Fruit fly (Drosophila melanogaster) ovary, adult (tissue): ENCODE measurements around the gene Ag5r.

ENCODE experiments used
- CG17801 ChIP-seq: fragments of 200-800 bp; optimal IDR thresholded peaks from 2 replicates; lab custom pipeline; 2019; ENCODE audit warnings: missing biosample characterization, mild to moderate bottlenecking, missing genetic modification characterization, moderate library complexity; ENCODE audit not compliant: partially characterized antibody

Gene Ag5r

DNA sequence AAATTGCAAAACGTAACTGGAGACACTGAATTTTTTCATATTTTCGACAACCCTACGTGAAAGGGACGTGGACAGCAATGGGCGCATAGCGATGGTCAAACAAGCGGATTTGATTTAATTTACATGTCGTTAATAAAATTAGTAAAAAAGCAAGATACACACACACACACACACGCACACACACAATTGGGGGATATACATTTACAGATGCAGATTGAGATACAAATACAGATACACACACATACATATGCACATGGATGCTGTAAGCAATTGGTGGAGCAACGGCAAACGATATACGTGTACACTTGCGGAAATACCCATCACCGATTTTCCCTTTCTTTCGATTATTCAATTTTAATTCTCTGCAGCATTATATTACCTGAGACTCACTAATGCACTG lies 21.3 kb downstream of the Ag5r start:
- TF ChIP-seq CG17801 (GFP tag; lab: Kevin White, UChicago), result no peak

DNA sequence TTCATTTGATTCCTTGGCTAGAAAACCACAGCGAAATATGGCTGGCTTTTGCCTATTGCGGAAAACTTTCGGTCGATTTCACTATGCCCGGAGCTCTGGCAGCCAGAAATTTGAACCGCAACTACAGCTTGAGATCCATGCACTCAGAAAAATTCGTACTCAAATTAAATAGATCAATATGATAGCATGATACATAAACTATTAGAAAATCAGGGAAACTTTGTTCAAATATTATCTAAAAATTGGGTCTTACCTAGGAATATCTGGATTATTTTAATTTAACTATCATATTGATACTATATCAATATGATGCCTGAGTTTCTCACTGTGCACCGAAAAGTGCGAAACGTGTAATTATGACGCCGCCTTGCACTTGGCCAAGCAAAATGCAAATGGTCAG lies 35.2 kb downstream of the Ag5r start:
- no peak for TF ChIP-seq CG17801 (GFP tag; lab: Kevin White, UChicago)

DNA sequence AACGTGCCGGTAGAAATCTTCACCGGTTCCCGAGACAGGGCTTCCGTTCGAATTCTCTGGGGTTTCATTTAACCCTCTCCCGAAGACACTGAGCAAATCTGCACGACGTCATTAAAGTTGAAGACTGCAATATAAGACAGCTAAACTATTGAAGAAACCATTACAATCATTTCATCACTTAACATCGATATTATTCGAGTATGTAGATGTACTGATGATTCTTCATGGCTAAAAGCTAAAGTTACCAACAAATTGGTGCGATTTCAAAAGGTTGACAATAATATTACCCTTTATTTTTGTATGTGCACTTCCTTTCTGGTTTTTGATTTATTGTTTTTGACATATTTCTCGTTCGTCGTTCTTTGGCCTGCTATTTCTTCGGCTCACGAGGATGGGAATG lies 35.9 kb downstream of the Ag5r start:
- no peak for TF ChIP-seq CG17801 (GFP tag; lab: Kevin White, UChicago)

DNA sequence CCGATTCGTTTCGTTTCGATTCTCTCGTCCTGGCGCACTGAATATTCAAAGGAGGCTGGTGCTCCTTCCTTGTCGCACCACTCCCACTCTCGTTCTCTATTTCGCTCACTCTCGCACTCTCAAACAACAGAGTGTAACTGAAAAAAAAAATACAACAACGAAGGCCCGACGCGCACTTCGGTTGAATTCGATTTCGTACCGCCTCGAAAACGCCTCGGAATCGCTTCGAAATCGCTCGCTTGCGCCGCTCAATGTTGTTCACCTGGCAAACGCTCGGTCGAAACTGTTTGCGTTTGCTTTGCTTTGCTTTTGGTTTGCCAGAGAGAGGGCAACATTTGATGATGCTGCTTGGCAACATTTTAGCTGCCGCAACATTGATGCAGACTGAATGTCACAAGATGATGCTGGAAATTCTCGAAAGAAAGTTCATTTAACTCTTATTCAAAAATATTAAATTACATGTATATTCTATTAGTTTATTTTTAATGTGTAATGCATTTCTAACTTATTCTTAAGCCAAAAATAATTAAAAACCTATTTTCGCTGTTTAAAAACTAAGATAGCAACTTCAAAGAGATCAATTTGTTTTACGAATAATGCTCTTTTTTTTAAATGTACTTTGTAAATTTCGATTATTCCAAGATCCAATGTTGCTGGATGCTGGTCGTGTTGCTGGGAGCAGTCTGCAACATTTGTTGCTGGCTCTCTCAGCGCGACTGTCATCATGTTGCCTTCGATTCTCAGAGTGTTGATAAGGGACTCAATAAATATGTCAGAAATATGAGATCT lies 37.1 kb downstream of the Ag5r start, which contains the start of gene NetB:
Gene NetB (minus strand): TSS at position 291 of the 789 bp plus-strand sequence.
- TF ChIP-seq CG17801 (GFP tag; lab: Kevin White, UChicago), result no peak

DNA sequence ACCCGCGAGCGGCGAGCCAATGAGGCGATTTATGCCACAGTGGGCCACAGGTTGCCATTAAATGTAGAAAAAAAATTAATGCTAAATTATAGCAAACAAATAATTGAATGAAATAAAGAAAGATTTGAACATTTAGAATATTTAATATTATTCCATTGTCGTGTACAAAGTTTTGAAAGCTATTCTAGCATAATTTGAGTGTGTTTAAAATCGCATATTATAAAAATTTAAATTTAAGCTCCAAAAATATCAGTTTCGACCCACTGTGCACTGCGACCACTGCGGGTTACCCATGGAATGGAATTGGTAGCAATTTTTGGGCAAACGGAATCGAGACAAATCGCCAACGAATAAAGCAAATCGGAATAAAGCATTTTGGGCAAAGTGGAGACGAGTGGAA lies 42.5 kb downstream of the Ag5r start:
- TF ChIP-seq CG17801 (GFP tag; lab: Kevin White, UChicago), result no peak

DNA sequence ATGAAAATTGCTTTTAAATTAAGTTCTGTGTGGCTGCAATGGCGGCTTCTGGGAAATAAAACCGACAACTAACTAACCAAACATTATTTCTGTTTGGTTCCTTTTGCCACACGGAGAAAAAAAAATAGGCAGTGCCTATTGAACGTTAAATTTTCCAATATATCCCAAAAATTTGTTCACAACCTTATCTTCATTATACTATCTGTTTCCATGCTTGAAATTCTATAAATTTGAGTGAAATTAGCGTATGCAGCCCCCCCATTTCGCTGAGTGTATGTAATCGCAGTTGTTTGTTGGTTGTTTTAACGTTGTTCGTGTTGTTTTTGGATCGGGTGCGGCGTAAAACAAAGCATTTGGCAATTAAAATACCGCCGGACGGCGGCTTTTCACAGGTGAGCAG lies 47.9 kb downstream of the Ag5r start:
- TF ChIP-seq CG17801 (GFP tag; lab: Kevin White, UChicago), result no peak
